Worm (Caenorhabditis elegans) whole organism, L2 larva: Measurements from ENCODE around the gene cyp-35B1.
A peak's percentile ranks its signal among the peaks of the same experiment; 100 is the strongest.

ENCODE experiments used
- F13H6.1 ChIP-seq: sonication (generic microtip); optimal IDR thresholded peaks from 2 replicates; lab custom pipeline; 2016; ENCODE audit warnings: missing genetic modification characterization, missing compliant biosample characterization
- alr-1 ChIP-seq: fragments of 150-350 bp; optimal IDR thresholded peaks from 2 replicates; lab custom pipeline; 2014; ENCODE audit warnings: missing biosample characterization, missing genetic modification characterization
- aly-2 ChIP-seq: fragments of 150-350 bp; optimal IDR thresholded peaks from 2 replicates; lab custom pipeline; 2014; ENCODE audit warnings: missing biosample characterization, missing genetic modification characterization
- ama-1 ChIP-seq: fragments of 150-350 bp; optimal IDR thresholded peaks from 2 replicates; lab custom pipeline; 2018; ENCODE audit warnings: inconsistent platforms
- blmp-1 ChIP-seq: sonication (generic microtip); optimal IDR thresholded peaks from 2 replicates; lab custom pipeline; 2017; ENCODE audit warnings: missing genetic modification characterization, mild to moderate bottlenecking, missing compliant biosample characterization, antibody characterized with exemption, moderate library complexity; ENCODE audit not compliant: insufficient read depth
- ceh-16 ChIP-seq: fragments of 150-350 bp; optimal IDR thresholded peaks from 2 replicates; lab custom pipeline; 2014; ENCODE audit warnings: missing biosample characterization, missing genetic modification characterization
- ceh-82 ChIP-seq: fragments of 150-350 bp; optimal IDR thresholded peaks from 2 replicates; lab custom pipeline; 2014; ENCODE audit warnings: missing biosample characterization, missing genetic modification characterization
- crh-2 ChIP-seq: sonication (generic microtip); optimal IDR thresholded peaks from 2 replicates; lab custom pipeline; 2017; ENCODE audit warnings: missing biosample characterization, missing genetic modification characterization
- egl-27 ChIP-seq: sonication (generic microtip); optimal IDR thresholded peaks from 3 replicates; lab custom pipeline; 2017; ENCODE audit warnings: missing biosample characterization, missing genetic modification reagents, missing genetic modification characterization
- elt-1 ChIP-seq: fragments of 150-350 bp; optimal IDR thresholded peaks from 2 replicates; lab custom pipeline; 2014; ENCODE audit warnings: missing biosample characterization, missing genetic modification characterization
- elt-3 ChIP-seq: sonication (generic microtip); optimal IDR thresholded peaks from 2 replicates; lab custom pipeline; 2017; ENCODE audit warnings: missing biosample characterization, missing genetic modification characterization
- fos-1 ChIP-seq: fragments of 150-350 bp; optimal IDR thresholded peaks from 2 replicates; lab custom pipeline; 2014; ENCODE audit warnings: missing biosample characterization, missing genetic modification characterization
- gmeb-1 ChIP-seq: fragments of 150-350 bp; optimal IDR thresholded peaks from 2 replicates; lab custom pipeline; 2014; ENCODE audit warnings: missing biosample characterization, missing genetic modification characterization
- lin-13 ChIP-seq: fragments of 150-350 bp; optimal IDR thresholded peaks from 2 replicates; lab custom pipeline; 2014; ENCODE audit warnings: missing biosample characterization, missing genetic modification reagents, missing genetic modification characterization
- lin-39 ChIP-seq: fragments of 150-350 bp; optimal IDR thresholded peaks from 2 replicates; lab custom pipeline; 2014; ENCODE audit warnings: missing biosample characterization, missing genetic modification reagents, missing genetic modification characterization
- lsy-2 ChIP-seq, 2 experiments: fragments of 150-350 bp in 1 of 2; sonication (generic microtip) in 1 of 2; optimal IDR thresholded peaks; 2 replicates each; lab custom pipeline; 2014 to 2017; ENCODE audit warnings: missing biosample characterization in 2 of 2, missing genetic modification characterization in 2 of 2
- mab-5 ChIP-seq: fragments of 150-350 bp; optimal IDR thresholded peaks from 2 replicates; lab custom pipeline; 2014; ENCODE audit warnings: missing biosample characterization, missing genetic modification characterization
- mdl-1 ChIP-seq, 2 experiments: fragments of 150-350 bp in 1 of 2; sonication (generic microtip) in 1 of 2; optimal IDR thresholded peaks; 2 replicates each; lab custom pipeline; 2017; ENCODE audit warnings: missing biosample characterization in 2 of 2, missing genetic modification characterization in 2 of 2
- nhr-11 ChIP-seq: fragments of 150-350 bp; optimal IDR thresholded peaks from 2 replicates; lab custom pipeline; 2014; ENCODE audit warnings: missing biosample characterization, missing genetic modification characterization
- nhr-129 ChIP-seq: fragments of 150-350 bp; optimal IDR thresholded peaks from 2 replicates; lab custom pipeline; 2014; ENCODE audit warnings: missing biosample characterization, missing genetic modification characterization
- nhr-21 ChIP-seq: fragments of 150-350 bp; optimal IDR thresholded peaks from 2 replicates; lab custom pipeline; 2014; ENCODE audit warnings: missing biosample characterization, missing genetic modification characterization
- nhr-23 ChIP-seq: fragments of 150-350 bp; optimal IDR thresholded peaks from 2 replicates; lab custom pipeline; 2014; ENCODE audit warnings: missing biosample characterization, missing genetic modification reagents, missing genetic modification characterization
- nhr-6 ChIP-seq: fragments of 150-350 bp; optimal IDR thresholded peaks from 2 replicates; lab custom pipeline; 2014; ENCODE audit warnings: missing biosample characterization, missing genetic modification characterization
- peb-1 ChIP-seq: fragments of 150-350 bp; optimal IDR thresholded peaks from 2 replicates; lab custom pipeline; 2014; ENCODE audit warnings: missing biosample characterization, missing genetic modification characterization
- sma-9 ChIP-seq, 2 experiments: fragments of 150-350 bp in 1 of 2; sonication (generic microtip) in 1 of 2; optimal IDR thresholded peaks; 2 replicates each; lab custom pipeline; 2014 to 2016; ENCODE audit warnings: missing genetic modification characterization in 2 of 2, mild to moderate bottlenecking in 1 of 2, missing biosample characterization in 1 of 2, missing compliant biosample characterization in 1 of 2, missing genetic modification reagents in 1 of 2, moderate library complexity in 1 of 2
- snpc-4 ChIP-seq: fragments of 150-350 bp; optimal IDR thresholded peaks from 2 replicates; lab custom pipeline; 2014; ENCODE audit warnings: missing biosample characterization, missing genetic modification characterization
- unc-39 ChIP-seq: fragments of 150-350 bp; optimal IDR thresholded peaks from 2 replicates; lab custom pipeline; 2014; ENCODE audit warnings: missing biosample characterization, missing genetic modification characterization
- unc-55 ChIP-seq: fragments of 150-350 bp; sonication (generic microtip); optimal IDR thresholded peaks from 3 replicates; lab custom pipeline; 2014; ENCODE audit warnings: missing biosample characterization, missing genetic modification reagents, missing genetic modification characterization
- zag-1 ChIP-seq: fragments of 150-350 bp; optimal IDR thresholded peaks from 2 replicates; lab custom pipeline; 2014; ENCODE audit warnings: missing biosample characterization, missing genetic modification characterization
- ztf-4 ChIP-seq: fragments of 150-350 bp; optimal IDR thresholded peaks from 2 replicates; lab custom pipeline; 2014; ENCODE audit warnings: missing biosample characterization, missing genetic modification characterization

The cyp-35B1 gene

DNA sequence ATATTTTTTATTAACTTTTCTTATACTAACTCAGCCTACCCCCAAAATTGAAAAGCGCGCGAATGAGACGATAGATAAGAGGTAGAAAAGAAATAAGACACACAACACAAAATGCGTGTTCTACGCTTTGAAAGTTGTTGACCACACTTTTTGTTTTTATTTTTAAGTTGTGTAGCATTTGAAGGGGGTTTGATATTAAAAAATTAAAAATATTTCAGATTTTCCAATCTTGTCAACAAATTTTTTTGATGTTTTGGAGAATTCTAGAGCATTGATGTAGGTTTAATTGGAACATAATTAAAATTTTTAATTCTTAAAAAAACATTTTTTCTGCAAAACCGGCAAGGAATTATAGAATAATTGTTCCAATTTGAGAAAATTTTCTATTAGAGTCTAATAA is 22.4 kb downstream of the cyp-35B1 start, which contains the start of gene cyp-34A6:
Gene cyp-34A6, minus strand, starts transcription at position 101 of the 400 bp plus-strand sequence.
- TF ChIP-seq nhr-21 (tag; lab: Kevin White, UChicago), result no peak
- no peak for TF ChIP-seq F13H6.1 (tag; lab: Kevin White, UChicago)
- TF ChIP-seq ceh-16, result no peak

DNA sequence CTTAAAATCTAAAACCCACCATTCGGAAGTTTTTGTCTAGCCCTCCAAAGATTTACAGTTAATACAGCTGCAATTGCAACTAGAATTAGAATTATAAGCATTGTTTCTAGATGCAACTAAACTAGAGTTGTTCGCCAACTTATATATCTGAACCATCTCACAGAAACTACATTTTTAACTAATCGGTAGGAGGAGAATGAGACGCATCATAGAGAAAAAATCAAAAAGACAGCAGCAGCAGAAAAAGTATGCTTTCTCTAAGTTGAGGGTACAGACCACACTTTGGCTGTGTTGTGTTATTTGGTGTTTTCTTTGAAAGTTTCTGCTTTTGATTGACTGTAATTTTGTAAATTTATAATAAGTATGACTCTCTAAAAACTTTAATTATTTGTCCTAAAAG is 24.9 kb downstream of the cyp-35B1 start, which contains the start of gene cyp-34A7:
Gene cyp-34A7, minus strand, starts transcription at position 101 of the 400 bp plus-strand sequence.
- TF ChIP-seq unc-39 (tag; lab: Kevin White, UChicago) (no peak), sma-9 (GFP tag; optimal IDR thresholded peaks at IDR 0.05; lab: Kevin White, UChicago) (no peak), sma-9 (tag; optimal IDR thresholded peaks at IDR 0.05; lab: Kevin White, UChicago) (no peak), unc-55 (no peak), lsy-2 (tag; optimal IDR thresholded peaks at IDR 0.05; lab: Kevin White, UChicago) (no peak), nhr-23 (tag; lab: Kevin White, UChicago) (no peak), ztf-4 (no peak), alr-1 (tag; lab: Kevin White, UChicago) (no peak)

DNA sequence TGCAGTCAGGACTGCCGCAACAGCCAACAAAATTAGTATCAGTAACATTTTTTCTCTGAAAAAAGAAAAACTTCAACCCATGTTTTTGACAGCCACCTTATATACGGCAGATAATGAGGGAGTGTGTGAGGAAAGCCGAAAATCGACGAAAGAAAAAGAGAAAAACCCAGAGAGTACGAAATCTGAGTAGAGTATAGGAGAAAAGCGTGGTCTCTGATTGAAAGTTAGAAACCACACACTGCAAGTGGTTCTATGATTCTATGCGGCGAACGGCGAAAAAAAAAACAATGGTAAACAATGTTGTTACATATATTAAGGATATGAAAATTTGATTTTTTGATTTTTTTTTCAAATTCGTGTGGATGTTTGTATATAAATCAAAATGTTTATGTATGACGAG is 28.9 kb downstream of the cyp-35B1 start, which contains the start of gene cyp-34A8:
Gene cyp-34A8, minus strand, starts transcription at position 62 of the 400 bp plus-strand sequence.
- TF ChIP-seq sma-9 (GFP tag; optimal IDR thresholded peaks at IDR 0.05; lab: Kevin White, UChicago), result peak; percentile 31
- TF ChIP-seq sma-9 (tag; optimal IDR thresholded peaks at IDR 0.05; lab: Kevin White, UChicago), result no peak
- no peak for TF ChIP-seq egl-27 (tag; lab: Kevin White, UChicago)
- TF ChIP-seq mab-5 (tag; lab: Kevin White, UChicago), result no peak
- TF ChIP-seq blmp-1 (tag; lab: Kevin White, UChicago), result no peak

DNA sequence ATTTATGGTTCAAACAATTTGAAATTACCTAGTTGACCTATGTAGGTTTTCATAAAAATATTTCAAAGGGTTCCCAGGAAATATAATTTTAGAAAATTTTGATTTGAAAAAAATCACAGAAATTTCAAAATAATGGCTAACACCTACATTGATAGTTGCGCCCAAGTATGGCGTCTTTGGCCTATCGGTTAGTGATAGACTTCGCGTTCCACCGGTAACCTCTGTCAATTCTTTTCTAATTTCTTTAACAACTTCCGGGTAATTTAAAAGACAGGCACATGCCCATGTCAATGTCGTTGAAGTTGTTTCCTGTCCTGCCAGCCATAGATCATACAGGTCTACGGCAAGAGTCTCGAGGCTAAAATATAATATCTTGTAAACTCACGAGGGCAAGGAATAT is 30.1 kb downstream of the cyp-35B1 start:
- TF ChIP-seq lin-39 (no peak), nhr-11 (tag; lab: Kevin White, UChicago) (no peak), nhr-129 (no peak), ceh-16 (no peak), peb-1 (tag; lab: Kevin White, UChicago) (no peak), aly-2 (tag; lab: Kevin White, UChicago) (no peak), gmeb-1 (tag; lab: Kevin White, UChicago) (no peak), nhr-6 (tag; lab: Kevin White, UChicago) (no peak), snpc-4 (tag; lab: Kevin White, UChicago) (no peak), lsy-2 (tag; optimal IDR thresholded peaks at IDR 0.05; lab: Kevin White, UChicago) (no peak), ztf-4 (no peak), crh-2 (tag; lab: Kevin White, UChicago) (no peak), egl-27 (tag; lab: Kevin White, UChicago) (no peak), ceh-82 (tag; lab: Kevin White, UChicago) (no peak), mdl-1 (tag; optimal IDR thresholded peaks at IDR 0.05; lab: Kevin White, UChicago) (no peak), elt-3 (tag; lab: Kevin White, UChicago) (no peak)
- TF ChIP-seq, all 48 proteins: peak for 0

DNA sequence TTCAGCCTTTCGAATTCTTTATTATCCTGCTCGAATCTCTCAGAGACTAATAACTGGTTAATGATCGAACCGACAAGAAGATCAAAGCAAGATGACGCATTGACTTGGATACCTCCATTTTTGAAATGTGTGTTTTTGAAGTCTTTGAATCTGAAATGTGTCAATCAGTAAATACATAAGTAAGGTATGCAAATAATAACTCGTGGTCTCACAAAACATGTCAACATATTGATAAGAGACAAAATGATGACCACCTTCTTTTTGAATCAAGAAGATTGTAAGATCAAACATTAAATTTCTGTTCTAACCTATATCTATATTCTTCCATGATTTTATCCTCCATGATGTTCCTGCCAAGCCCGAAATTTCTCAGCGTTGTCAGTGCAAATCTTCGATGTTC is 30.8 kb downstream of the cyp-35B1 start:
- TF ChIP-seq unc-55, result no peak
- no peak for TF ChIP-seq mab-5 (tag; lab: Kevin White, UChicago)
- TF ChIP-seq egl-27 (tag; lab: Kevin White, UChicago), result no peak
- no peak for TF ChIP-seq lin-13
- TF ChIP-seq elt-1, result no peak

DNA sequence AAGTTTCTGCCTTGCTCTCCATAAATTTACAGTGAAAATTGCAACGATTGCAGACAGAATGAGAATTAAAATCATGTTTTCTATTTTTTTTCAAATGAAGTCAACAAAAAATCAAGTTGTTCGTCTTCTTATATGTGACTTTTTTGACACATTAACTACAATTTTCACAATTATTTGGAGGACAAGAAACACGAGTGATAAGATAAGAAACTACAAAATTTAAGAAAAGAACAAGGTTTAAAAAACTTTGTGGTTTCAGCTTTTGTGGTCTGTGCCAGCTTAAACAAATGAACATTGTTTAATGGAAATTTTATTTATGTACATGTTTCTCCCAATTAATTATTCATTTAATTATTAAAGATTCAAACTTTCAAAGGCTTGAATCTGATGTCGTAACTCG is 31.6 kb downstream of the cyp-35B1 start, which contains the start of gene cyp-34A9:
Gene cyp-34A9, minus strand, starts transcription at position 131 of the 400 bp plus-strand sequence.
- TF ChIP-seq fos-1 (tag; lab: Kevin White, UChicago) (peak; percentile 36), zag-1 (tag; lab: Kevin White, UChicago) (no peak), sma-9 (GFP tag; optimal IDR thresholded peaks at IDR 0.05; lab: Kevin White, UChicago) (peak; percentile 58), sma-9 (tag; optimal IDR thresholded peaks at IDR 0.05; lab: Kevin White, UChicago) (no peak)

DNA sequence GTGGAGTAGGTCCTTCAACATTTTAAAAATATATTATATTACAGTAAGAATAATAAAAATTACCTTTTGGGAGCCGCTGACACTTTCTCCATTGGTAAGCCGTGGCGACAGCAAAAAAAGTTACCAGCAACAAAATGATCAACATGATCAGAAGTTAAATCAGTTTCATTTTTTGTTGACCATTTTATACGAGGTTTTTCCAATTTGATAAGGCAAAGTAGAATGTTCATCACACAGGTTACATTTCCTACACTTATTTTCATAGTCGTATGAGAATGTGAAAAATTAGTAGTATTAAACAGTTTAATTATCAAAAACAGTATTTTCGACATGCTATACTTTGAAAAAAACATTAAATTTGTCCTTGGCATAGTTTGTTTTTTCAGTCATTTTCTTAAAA is 34.0 kb downstream of the cyp-35B1 start, which contains the start of gene cyp-34A10:
Gene cyp-34A10, minus strand, starts transcription at position 146 of the 400 bp plus-strand sequence.
- TF ChIP-seq ama-1 (lab: Kevin White, UChicago), result no peak
